Worm (Caenorhabditis elegans) whole organism, early embryonic: ENCODE results near the gene col-78.

Experiments used
- ama-1 ChIP-seq: fragments of 150-350 bp; optimal IDR thresholded peaks from 2 replicates; lab custom pipeline; 2014
- ceh-13 ChIP-seq: fragments of 200-800 bp; sonication (Bioruptor generic); optimal IDR thresholded peaks from 2 replicates; lab custom pipeline; 2018; ENCODE audit warnings: mild to moderate bottlenecking, missing genetic modification characterization, missing compliant biosample characterization
- hmg-4 ChIP-seq: fragments of 200-800 bp; sonication (Bioruptor generic); optimal IDR thresholded peaks from 2 replicates; lab custom pipeline; 2018; ENCODE audit warnings: mild to moderate bottlenecking, missing genetic modification characterization, missing compliant biosample characterization

DNA sequence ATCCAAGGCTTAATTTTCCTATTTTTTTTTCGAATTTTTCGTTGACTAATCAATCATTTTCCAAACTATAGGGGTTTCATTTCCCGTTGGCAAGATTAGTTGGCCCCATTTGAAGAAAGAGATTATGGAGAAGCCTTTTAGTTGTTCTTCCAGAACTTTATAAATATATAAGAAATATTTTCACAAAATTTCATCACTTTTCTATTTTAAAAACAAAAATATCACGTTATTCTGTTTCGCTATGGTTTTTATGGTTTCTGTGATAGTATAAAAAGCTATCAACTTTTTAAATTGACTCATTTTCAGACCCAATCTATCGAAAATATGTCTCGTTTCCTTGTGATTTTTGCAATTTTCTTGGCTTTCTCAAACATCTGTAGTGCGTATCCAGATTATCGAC, 16.5 kb upstream of the col-78 start, which contains the start of gene nlp-78:
- no peak for TF ChIP-seq hmg-4 (GFP tag; lab: Kevin White, UChicago)
- no peak for TF ChIP-seq ceh-13 (GFP tag; lab: Kevin White, UChicago)
- no peak for TF ChIP-seq ama-1
